Worm (Caenorhabditis elegans) whole organism, L1 larva: ENCODE measurements around the gene C08B11.9.

Experiments used
- Y116A8C.19 ChIP-seq: sonication (generic microtip); optimal IDR thresholded peaks from 2 replicates; lab custom pipeline; 2016; ENCODE audit warnings: missing compliant biosample characterization, missing genetic modification characterization, borderline replicate concordance
- aha-1 ChIP-seq: fragments of 150-350 bp; optimal IDR thresholded peaks from 2 replicates; lab custom pipeline; 2014; ENCODE audit warnings: missing biosample characterization, missing genetic modification characterization
- aly-2 ChIP-seq: fragments of 150-350 bp; optimal IDR thresholded peaks from 2 replicates; lab custom pipeline; 2014; ENCODE audit warnings: missing biosample characterization, missing genetic modification characterization
- ama-1 ChIP-seq: fragments of 150-350 bp; optimal IDR thresholded peaks from 2 replicates; lab custom pipeline; 2014
- blmp-1 ChIP-seq: fragments of 150-350 bp; optimal IDR thresholded peaks from 2 replicates; lab custom pipeline; 2014; ENCODE audit warnings: missing biosample characterization, missing genetic modification characterization
- ceh-63 ChIP-seq: fragments of 200-800 bp; sonication (Bioruptor generic); optimal IDR thresholded peaks from 2 replicates; lab custom pipeline; 2018; ENCODE audit warnings: mild to moderate bottlenecking, missing genetic modification characterization, missing compliant biosample characterization
- ceh-8 ChIP-seq: fragments of 200-800 bp; sonication (Bioruptor generic); optimal IDR thresholded peaks from 2 replicates; lab custom pipeline; 2018; ENCODE audit warnings: mild to moderate bottlenecking, missing genetic modification characterization, moderate library complexity, missing compliant biosample characterization
- ceh-82 ChIP-seq, 3 experiments: fragments of 150-350 bp in 1 of 3; sonication (generic microtip) in 2 of 3; optimal IDR thresholded peaks; 2 replicates each; lab custom pipeline; 2014 to 2017; ENCODE audit warnings: missing biosample characterization in 3 of 3, missing genetic modification characterization in 3 of 3
- ces-1 ChIP-seq: fragments of 150-350 bp; optimal IDR thresholded peaks from 2 replicates; lab custom pipeline; 2014; ENCODE audit warnings: missing biosample characterization, missing genetic modification reagents, missing genetic modification characterization
- dpl-1 ChIP-seq, 3 experiments: fragments of 150-350 bp in 2 of 3; sonication (generic microtip) in 1 of 3; optimal IDR thresholded peaks; 2 replicates each; lab custom pipeline; 2014 to 2017; ENCODE audit warnings: missing biosample characterization in 3 of 3, missing genetic modification characterization in 3 of 3, missing genetic modification reagents in 3 of 3
- dsc-1 ChIP-seq: sonication (generic microtip); optimal IDR thresholded peaks from 2 replicates; lab custom pipeline; 2016; ENCODE audit warnings: mild to moderate bottlenecking, missing genetic modification characterization, missing compliant biosample characterization
- efl-1 ChIP-seq, 4 experiments: fragments of 150-350 bp; optimal IDR thresholded peaks in 3 of 4; peaks in 1 of 4; 1 replicate in 1 of 4; 2 replicates in 3 of 4; lab custom pipeline; 2014; ENCODE audit warnings: missing biosample characterization in 2 of 4, missing genetic modification characterization in 2 of 4, missing genetic modification reagents in 2 of 4
- efl-3 ChIP-seq: fragments of 200-800 bp; sonication (Bioruptor generic); optimal IDR thresholded peaks from 2 replicates; lab custom pipeline; 2018; ENCODE audit warnings: mild to moderate bottlenecking, missing genetic modification characterization, missing compliant biosample characterization
- egl-13 ChIP-seq: sonication (generic microtip); optimal IDR thresholded peaks from 2 replicates; lab custom pipeline; 2016; ENCODE audit warnings: missing genotype, missing genetic modification reagents, missing genetic modification characterization, missing compliant biosample characterization
- egl-27 ChIP-seq, 2 experiments: fragments of 150-350 bp in 1 of 2; sonication (generic microtip); optimal IDR thresholded peaks; 3 replicates each; lab custom pipeline; 2017 to 2018; ENCODE audit warnings: missing biosample characterization in 2 of 2, missing genetic modification characterization in 2 of 2, missing genetic modification reagents in 2 of 2
- elt-2 ChIP-seq: sonication (generic microtip); optimal IDR thresholded peaks from 2 replicates; lab custom pipeline; 2016; ENCODE audit warnings: missing genetic modification characterization, mild to moderate bottlenecking, inconsistent platforms, missing compliant biosample characterization, missing genetic modification reagents
- elt-3 ChIP-seq, 6 experiments: fragments of 150-350 bp in 1 of 6; sonication (generic microtip); optimal IDR thresholded peaks; 2 replicates each; lab custom pipeline; 2017 to 2018; ENCODE audit warnings: missing biosample characterization in 6 of 6, missing genetic modification characterization in 6 of 6, inconsistent platforms in 1 of 6
- fkh-4 ChIP-seq: sonication (generic microtip); optimal IDR thresholded peaks from 2 replicates; lab custom pipeline; 2016; ENCODE audit warnings: missing compliant biosample characterization, missing genetic modification characterization, borderline replicate concordance
- fkh-8 ChIP-seq: sonication (generic microtip); optimal IDR thresholded peaks from 2 replicates; lab custom pipeline; 2016; ENCODE audit warnings: mild to moderate bottlenecking, missing genetic modification characterization, missing compliant biosample characterization
- fos-1 ChIP-seq: fragments of 150-350 bp; optimal IDR thresholded peaks from 2 replicates; lab custom pipeline; 2014; ENCODE audit warnings: missing biosample characterization, missing genetic modification characterization
- grh-1 ChIP-seq: fragments of 200-800 bp; sonication (Bioruptor generic); IDR thresholded peaks from 2 replicates; pipeline ENCODE4 v1.3.6; 2022; ENCODE audit warnings: missing genetic modification reagents, missing genetic modification characterization, missing compliant biosample characterization
- hlh-4 ChIP-seq: sonication (generic microtip); optimal IDR thresholded peaks from 2 replicates; lab custom pipeline; 2016; ENCODE audit warnings: mild to moderate bottlenecking, missing genetic modification characterization, missing compliant biosample characterization
- lin-15B ChIP-seq: fragments of 150-350 bp; sonication (generic microtip); optimal IDR thresholded peaks from 3 replicates; lab custom pipeline; 2014; ENCODE audit warnings: missing biosample characterization, missing genetic modification characterization
- lin-35 ChIP-seq, 2 experiments: fragments of 150-350 bp; optimal IDR thresholded peaks; 2 replicates each; lab custom pipeline; 2014; ENCODE audit warnings: missing biosample characterization in 2 of 2, missing genetic modification characterization in 2 of 2, missing genetic modification reagents in 2 of 2
- lir-3 ChIP-seq: sonication (generic microtip); optimal IDR thresholded peaks from 2 replicates; lab custom pipeline; 2016; ENCODE audit warnings: mild to moderate bottlenecking, missing genetic modification characterization, moderate library complexity, missing compliant biosample characterization; ENCODE audit not compliant: poor library complexity
- lsy-2 ChIP-seq, 2 experiments: fragments of 150-350 bp; optimal IDR thresholded peaks; 2 replicates each; lab custom pipeline; 2014; ENCODE audit warnings: missing biosample characterization in 2 of 2, missing genetic modification characterization in 2 of 2
- mdl-1 ChIP-seq, 2 experiments: fragments of 150-350 bp; optimal IDR thresholded peaks; 2 replicates each; lab custom pipeline; 2014 to 2017; ENCODE audit warnings: missing biosample characterization in 2 of 2, missing genetic modification characterization in 2 of 2, inconsistent platforms in 1 of 2
- mef-2 ChIP-seq: fragments of 150-350 bp; optimal IDR thresholded peaks from 2 replicates; lab custom pipeline; 2014; ENCODE audit warnings: missing biosample characterization, missing genetic modification characterization
- nhr-237 ChIP-seq: fragments of 150-350 bp; optimal IDR thresholded peaks from 2 replicates; lab custom pipeline; 2014; ENCODE audit warnings: missing biosample characterization, missing genetic modification characterization
- nhr-28 ChIP-seq: fragments of 150-350 bp; optimal IDR thresholded peaks from 2 replicates; lab custom pipeline; 2014; ENCODE audit warnings: missing biosample characterization, missing genetic modification characterization
- nhr-47 ChIP-seq: sonication (generic microtip); optimal IDR thresholded peaks from 2 replicates; lab custom pipeline; 2016; ENCODE audit warnings: mild to moderate bottlenecking, missing genetic modification characterization, moderate library complexity, missing compliant biosample characterization
- nhr-76 ChIP-seq: sonication (generic microtip); optimal IDR thresholded peaks from 2 replicates; lab custom pipeline; 2017; ENCODE audit warnings: missing biosample characterization, missing genetic modification characterization
- nhr-84 ChIP-seq: sonication (generic microtip); optimal IDR thresholded peaks from 2 replicates; lab custom pipeline; 2017; ENCODE audit warnings: missing biosample characterization, missing genetic modification characterization
- nhr-85 ChIP-seq: sonication (generic microtip); peaks from one replicate; lab custom pipeline; 2016; ENCODE audit warnings: missing genetic modification characterization, inconsistent platforms, missing compliant biosample characterization
- rnt-1 ChIP-seq: sonication (generic microtip); optimal IDR thresholded peaks from 2 replicates; lab custom pipeline; 2016; ENCODE audit warnings: mild to moderate bottlenecking, missing genetic modification characterization, moderate library complexity, missing compliant biosample characterization
- skn-1 ChIP-seq: fragments of 150-350 bp; optimal IDR thresholded peaks from 2 replicates; lab custom pipeline; 2014; ENCODE audit warnings: missing biosample characterization, missing genetic modification characterization
- snpc-4 ChIP-seq: fragments of 150-350 bp; optimal IDR thresholded peaks from 2 replicates; lab custom pipeline; 2014; ENCODE audit warnings: missing biosample characterization, missing genetic modification characterization
- sptf-1 ChIP-seq: fragments of 150-350 bp; optimal IDR thresholded peaks from 2 replicates; lab custom pipeline; 2014; ENCODE audit warnings: missing biosample characterization, missing genetic modification characterization
- swsn-7 ChIP-seq: sonication (generic microtip); optimal IDR thresholded peaks from 2 replicates; lab custom pipeline; 2016; ENCODE audit warnings: missing genetic modification characterization, missing compliant biosample characterization
- tbx-2 ChIP-seq: sonication (generic microtip); optimal IDR thresholded peaks from 2 replicates; lab custom pipeline; 2016; ENCODE audit warnings: missing genetic modification characterization, missing compliant biosample characterization
- tlp-1 ChIP-seq: fragments of 150-350 bp; optimal IDR thresholded peaks from 2 replicates; lab custom pipeline; 2014; ENCODE audit warnings: missing biosample characterization, missing genetic modification characterization
- unc-130 ChIP-seq: fragments of 150-350 bp; optimal IDR thresholded peaks from 2 replicates; lab custom pipeline; 2017; ENCODE audit warnings: missing biosample characterization, missing genetic modification characterization, inconsistent platforms
- unc-30 ChIP-seq: sonication (generic microtip); optimal IDR thresholded peaks from 2 replicates; lab custom pipeline; 2017; ENCODE audit warnings: missing biosample characterization, missing genetic modification characterization
- unc-86 ChIP-seq: sonication (generic microtip); optimal IDR thresholded peaks from 2 replicates; lab custom pipeline; 2016; ENCODE audit warnings: missing genetic modification characterization, missing compliant biosample characterization
- unc-98 ChIP-seq: fragments of 200-800 bp; sonication (Bioruptor generic); IDR thresholded peaks from 2 replicates; pipeline ENCODE4 v1.3.6; 2022; ENCODE audit warnings: missing genetic modification characterization, missing compliant biosample characterization
- zip-4 ChIP-seq: fragments of 200-800 bp; sonication (Bioruptor generic); optimal IDR thresholded peaks from 2 replicates; lab custom pipeline; 2018; ENCODE audit warnings: mild to moderate bottlenecking, missing genetic modification characterization, moderate library complexity, missing compliant biosample characterization

C08B11.9 gene

ce11 chrII:8032657-8033056 is 5.3 kb downstream of the C08B11.9 start, which contains the start of gene nrf-6:
nrf-6 (minus strand) TSS chrII:8032708.
- no peak for TF ChIP-seq aha-1 (tag; lab: Kevin White, UChicago)
- TF ChIP-seq elt-2 = peak; percentile 53
- TF ChIP-seq efl-1 (optimal IDR thresholded peaks at IDR 0.05; lab: Kevin White, UChicago) = no peak
- TF ChIP-seq efl-1 (GFP tag; optimal IDR thresholded peaks at IDR 0.05 in 1 of 2; lab: Kevin White, UChicago) = no peak
- TF ChIP-seq mef-2 (tag; lab: Kevin White, UChicago) = no peak
- TF ChIP-seq nhr-47 (tag; lab: Kevin White, UChicago) = no peak
- TF ChIP-seq Y116A8C.19 (tag; lab: Kevin White, UChicago) = no peak
- TF ChIP-seq blmp-1 (tag; lab: Kevin White, UChicago) = no peak
- TF ChIP-seq fos-1 (tag; lab: Kevin White, UChicago) = no peak
- TF ChIP-seq, all 84 proteins: peak for 1

ce11 chrII:8028730-8029129 is 9.2 kb downstream of the C08B11.9 start:
- TF ChIP-seq mdl-1 (tag; optimal IDR thresholded peaks at IDR 0.05; lab: Kevin White, UChicago) = no peak
- TF ChIP-seq grh-1 (GFP tag; lab: Robert Waterston, UW) = no peak
- no peak for TF ChIP-seq lin-35 (GFP tag; optimal IDR thresholded peaks at IDR 0.05; lab: Kevin White, UChicago)
- TF ChIP-seq efl-1 (optimal IDR thresholded peaks at IDR 0.05; lab: Kevin White, UChicago) = peak; percentile 33 to 38
- TF ChIP-seq efl-1 (GFP tag; optimal IDR thresholded peaks at IDR 0.05 in 1 of 2; lab: Kevin White, UChicago) = peak; percentile 59 to 95
- peak; percentile 28 to 50 (median 35) for TF ChIP-seq dpl-1 (GFP tag; optimal IDR thresholded peaks at IDR 0.05; lab: Kevin White, UChicago)

ce11 chrII:8028246-8028694 is 9.7 kb downstream of the C08B11.9 start:
- TF ChIP-seq aly-2 (tag; lab: Kevin White, UChicago) = no peak
- peak; percentile 61 for TF ChIP-seq dsc-1
- peak; percentile 4 for TF ChIP-seq blmp-1 (tag; lab: Kevin White, UChicago)
- no peak for TF ChIP-seq unc-98
- TF ChIP-seq lin-15B (tag; lab: Kevin White, UChicago) = peak; percentile 83
- TF ChIP-seq tbx-2 (tag; lab: Kevin White, UChicago) = peak; percentile 66
- TF ChIP-seq ceh-8 = peak; percentile 79
- peak in 1 of 2 experiments; percentile 72 for TF ChIP-seq mdl-1 (tag; optimal IDR thresholded peaks at IDR 0.05; lab: Kevin White, UChicago)
- TF ChIP-seq fkh-8 (tag; lab: Kevin White, UChicago) = peak; percentile 91
- peak; percentile 63 for TF ChIP-seq skn-1 (tag; lab: Kevin White, UChicago)
- TF ChIP-seq ces-1 = no peak
- TF ChIP-seq swsn-7 = peak; percentile 90
- no peak for TF ChIP-seq zip-4 (GFP tag; lab: Kevin White, UChicago)
- peak; percentile 58 to 83 for TF ChIP-seq lsy-2 (tag; optimal IDR thresholded peaks at IDR 0.05; lab: Kevin White, UChicago)
- no peak for TF ChIP-seq Y116A8C.19 (tag; lab: Kevin White, UChicago)
- TF ChIP-seq unc-30 = no peak
- no peak for TF ChIP-seq fkh-4
- TF ChIP-seq elt-3 (tag; optimal IDR thresholded peaks at IDR 0.05; lab: Kevin White, UChicago) = peak in 2 of 6 experiments; percentile 16 to 29
- TF ChIP-seq grh-1 (GFP tag; lab: Robert Waterston, UW) = no peak
- peak; percentile 75 for TF ChIP-seq nhr-85 (tag; lab: Kevin White, UChicago)
- peak in 2 of 3 experiments; percentile 49 to 76 for TF ChIP-seq ceh-82 (tag; optimal IDR thresholded peaks at IDR 0.05; lab: Kevin White, UChicago)
- TF ChIP-seq nhr-84 = no peak
- no peak for TF ChIP-seq sptf-1 (tag; lab: Kevin White, UChicago)
- peak; percentile 26 for TF ChIP-seq fos-1 (tag; lab: Kevin White, UChicago)
- no peak for TF ChIP-seq nhr-28 (tag; lab: Kevin White, UChicago)
- TF ChIP-seq egl-13 = peak; percentile 48
- TF ChIP-seq nhr-76 (tag; lab: Kevin White, UChicago) = no peak
- no peak for TF ChIP-seq unc-130 (tag; lab: Kevin White, UChicago)
- no peak for TF ChIP-seq tlp-1 (tag; lab: Kevin White, UChicago)
- TF ChIP-seq ama-1 = no peak
- TF ChIP-seq rnt-1 (tag; lab: Kevin White, UChicago) = peak; percentile 50
- TF ChIP-seq dpl-1 (GFP tag; optimal IDR thresholded peaks at IDR 0.05; lab: Kevin White, UChicago) = peak; percentile 41 to 65 (median 41)
- TF ChIP-seq nhr-237 = no peak
- TF ChIP-seq snpc-4 (tag; lab: Kevin White, UChicago) = peak; percentile 46
- TF ChIP-seq ceh-63 (GFP tag; lab: Kevin White, UChicago) = no peak
- TF ChIP-seq hlh-4 (tag; lab: Kevin White, UChicago) = no peak
- TF ChIP-seq unc-86 (tag; lab: Kevin White, UChicago) = peak; percentile 74
- TF ChIP-seq nhr-47 (tag; lab: Kevin White, UChicago) = peak; percentile 76
- TF ChIP-seq egl-27 (tag; optimal IDR thresholded peaks at IDR 0.05; lab: Kevin White, UChicago) = peak in 1 of 2 experiments; percentile 20
- no peak for TF ChIP-seq aha-1 (tag; lab: Kevin White, UChicago)
- no peak for TF ChIP-seq efl-3
- peak; percentile 99 for TF ChIP-seq lir-3
